Fruit fly (Drosophila melanogaster): ENCODE measurements around the gene cv.
A peak's percentile ranks its signal among the peaks of the same experiment; 100 is the strongest.

Gene cv

dm6 chrX:5696436-5697022, 6.7 kb downstream of the cv start (continued):
- TF ChIP-seq seq (GFP tag; IDR thresholded peaks at IDR 0.05) (peak; percentile 94), CG2199 (GFP tag; IDR thresholded peaks at IDR 0.05) (peak; percentile 97), CG12391 (tag; optimal IDR thresholded peaks at IDR 0.05) (peak; percentile 92), fru (optimal IDR thresholded peaks at IDR 0.05) (no peak), dmrt11E (tag; optimal IDR thresholded peaks at IDR 0.05) (peak; percentile 96), crp (GFP tag; optimal IDR thresholded peaks at IDR 0.05) (peak in 1 of 2 experiments; percentile 68), NC2β (GFP tag; optimal IDR thresholded peaks at IDR 0.05) (peak; percentile 96), CG12299 (tag; optimal IDR thresholded peaks at IDR 0.05) (peak; percentile 79), ash1 (GFP tag; optimal IDR thresholded peaks at IDR 0.05) (peak; percentile 66), Tbp (GFP tag; optimal IDR thresholded peaks at IDR 0.05) (no peak), inv (GFP tag; IDR thresholded peaks at IDR 0.05; ENCODE audit: partially characterized antibody) (no peak), CG14710 (tag; optimal IDR thresholded peaks at IDR 0.05) (peak; percentile 94), ato (GFP tag; IDR thresholded peaks at IDR 0.05; ENCODE audit: partially characterized antibody) (no peak), Meics (GFP tag; optimal IDR thresholded peaks at IDR 0.05) (peak; percentile 94), ftz-f1 (GFP tag; optimal IDR thresholded peaks at IDR 0.05) (peak; percentile 50), CG9797 (GFP tag; optimal IDR thresholded peaks at IDR 0.05) (peak; percentile 40), pum (GFP tag; optimal IDR thresholded peaks at IDR 0.05) (peak; percentile 97), CG10147 (GFP tag; optimal IDR thresholded peaks at IDR 0.05) (peak; percentile 83), CoRest (tag; optimal IDR thresholded peaks at IDR 0.05) (peak; percentile 95), MBD-R2 (GFP tag; IDR thresholded peaks at IDR 0.05) (peak; percentile 83), fu2 (GFP tag; optimal IDR thresholded peaks at IDR 0.05) (peak; percentile 94), CG34422 (GFP tag; IDR thresholded peaks at IDR 0.05) (peak; percentile 97), CG18262 (tag; optimal IDR thresholded peaks at IDR 0.05) (peak; percentile 80), sob (GFP tag; IDR thresholded peaks at IDR 0.05) (peak; percentile 96), CG2129 (GFP tag; IDR thresholded peaks at IDR 0.05; ENCODE audit: partially characterized antibody) (no peak), fd102C (GFP tag; optimal IDR thresholded peaks at IDR 0.05) (peak; percentile 90), pnt (GFP tag; optimal IDR thresholded peaks at IDR 0.05) (peak; percentile 99), CG14441 (GFP tag; IDR thresholded peaks at IDR 0.05) (peak; percentile 96), MESR4 (GFP tag; optimal IDR thresholded peaks at IDR 0.05) (peak; percentile 47), CG10366 (GFP tag; IDR thresholded peaks at IDR 0.05) (peak; percentile 94), Neu2 (GFP tag; optimal IDR thresholded peaks at IDR 0.05; ENCODE audit: borderline replicate concordance) (peak; percentile 90), Lim3 (GFP tag; IDR thresholded peaks at IDR 0.05) (peak; percentile 92), CG1792 (GFP tag; optimal IDR thresholded peaks at IDR 0.05) (peak; percentile 97), Dad (GFP tag; optimal IDR thresholded peaks at IDR 0.05) (peak; percentile 97), E2f1 (GFP tag; IDR thresholded peaks at IDR 0.05) (peak; percentile 94), shn (GFP tag; optimal IDR thresholded peaks at IDR 0.05) (peak; percentile 96), ERR (GFP tag; optimal IDR thresholded peaks at IDR 0.05) (peak; percentile 97), fd64A (GFP tag; optimal IDR thresholded peaks at IDR 0.05) (peak; percentile 84), gsb-n (tag; optimal IDR thresholded peaks at IDR 0.05) (peak; percentile 90), tin (GFP tag; optimal IDR thresholded peaks at IDR 0.05) (peak; percentile 98), Oli (tag; optimal IDR thresholded peaks at IDR 0.05) (peak; percentile 95), CG8290 (GFP tag; optimal IDR thresholded peaks at IDR 0.05) (peak; percentile 98), CG8290 (tag; optimal IDR thresholded peaks at IDR 0.05) (peak; percentile 93 to 94), CG4360 (GFP tag; IDR thresholded peaks at IDR 0.05) (peak; percentile 95), fd3F (GFP tag; optimal IDR thresholded peaks at IDR 0.05) (peak; percentile 82), CG4854 (GFP tag; optimal IDR thresholded peaks at IDR 0.05) (peak; percentile 86), lmd (GFP tag; IDR thresholded peaks at IDR 0.05) (peak; percentile 96), Gug (GFP tag; IDR thresholded peaks at IDR 0.05) (peak; percentile 96), CG11504 (tag; optimal IDR thresholded peaks at IDR 0.05) (peak; percentile 93), kah (GFP tag; optimal IDR thresholded peaks at IDR 0.05) (peak; percentile 93), CG18619 (GFP tag; optimal IDR thresholded peaks at IDR 0.05) (peak; percentile 94)
